Worm (Caenorhabditis elegans) whole organism, L4 larva: Measurements from ENCODE around the gene lron-13.

ENCODE experiments used
- D1046.2 ChIP-seq: fragments of 200-800 bp; sonication (Bioruptor generic); IDR thresholded peaks from 2 replicates; pipeline ENCODE4 v1.3.6; 2022; ENCODE audit warnings: missing genetic modification characterization, missing compliant biosample characterization
- F10B5.3 ChIP-seq: sonication (generic microtip); optimal IDR thresholded peaks from 2 replicates; lab custom pipeline; 2016; ENCODE audit warnings: mild to moderate bottlenecking, missing genetic modification characterization, missing compliant biosample characterization
- R02D3.7 ChIP-seq: fragments of 150-350 bp; sonication (generic microtip); optimal IDR thresholded peaks from 3 replicates; lab custom pipeline; 2014; ENCODE audit warnings: missing biosample characterization, missing genetic modification characterization
- T26A8.4 ChIP-seq: fragments of 200-800 bp; sonication (Bioruptor generic); IDR thresholded peaks from 2 replicates; pipeline ENCODE4 v1.3.6; 2022; ENCODE audit warnings: missing genetic modification characterization, missing compliant biosample characterization
- ZK337.2 ChIP-seq: fragments of 200-800 bp; sonication (Bioruptor generic); IDR thresholded peaks from 2 replicates; pipeline ENCODE4 v1.3.6; 2022; ENCODE audit warnings: missing genetic modification reagents, missing genetic modification characterization, missing compliant biosample characterization
- aha-1 ChIP-seq: fragments of 150-350 bp; peaks from one replicate; lab custom pipeline; 2014; ENCODE audit warnings: missing biosample characterization, missing genetic modification characterization
- ama-1 ChIP-seq: fragments of 150-350 bp; optimal IDR thresholded peaks from 2 replicates; lab custom pipeline; 2014; ENCODE audit warnings: inconsistent platforms, mixed read lengths
- ceh-20 ChIP-seq: fragments of 200-800 bp; sonication (Bioruptor generic); IDR thresholded peaks from 2 replicates; pipeline ENCODE4 v1.3.6; 2022; ENCODE audit warnings: missing genetic modification reagents, missing genetic modification characterization, missing compliant biosample characterization
- ceh-28 ChIP-seq: fragments of 150-350 bp; optimal IDR thresholded peaks from 2 replicates; lab custom pipeline; 2014; ENCODE audit warnings: missing biosample characterization, missing genetic modification reagents, missing genetic modification characterization
- ces-1 ChIP-seq: fragments of 150-350 bp; sonication (generic microtip); optimal IDR thresholded peaks from 4 replicates; lab custom pipeline; 2014; ENCODE audit warnings: missing biosample characterization, missing genetic modification reagents, missing genetic modification characterization
- cey-2 ChIP-seq: sonication (generic microtip); optimal IDR thresholded peaks from 3 replicates; lab custom pipeline; 2017; ENCODE audit warnings: missing genetic modification characterization, mild to moderate bottlenecking, missing compliant biosample characterization, antibody characterized with exemption, borderline replicate concordance; ENCODE audit not compliant: insufficient read depth
- ctbp-1 ChIP-seq: fragments of 200-800 bp; sonication (Bioruptor generic); IDR thresholded peaks from 2 replicates; pipeline ENCODE4 v1.3.6; 2022; ENCODE audit warnings: missing genetic modification reagents, missing genetic modification characterization, missing compliant biosample characterization
- daf-19 ChIP-seq: fragments of 200-800 bp; sonication (Bioruptor generic); conservative IDR thresholded peaks from 2 replicates; pipeline ENCODE4 v1.3.6; 2022; ENCODE audit warnings: missing genetic modification characterization, missing compliant biosample characterization
- daf-8 ChIP-seq: fragments of 200-800 bp; sonication (Bioruptor generic); IDR thresholded peaks from 2 replicates; pipeline ENCODE4 v1.3.6; 2022; ENCODE audit warnings: missing genetic modification characterization, missing compliant biosample characterization
- dmd-8 ChIP-seq: fragments of 200-800 bp; sonication (Bioruptor generic); IDR thresholded peaks from 2 replicates; pipeline ENCODE4 v1.3.6; 2022; ENCODE audit warnings: missing genetic modification characterization, missing compliant biosample characterization
- dmd-9 ChIP-seq: fragments of 200-800 bp; sonication (Bioruptor generic); IDR thresholded peaks from 2 replicates; pipeline ENCODE4 v1.3.6; 2022; ENCODE audit warnings: missing genetic modification reagents, missing genetic modification characterization, missing compliant biosample characterization
- dpl-1 ChIP-seq: fragments of 150-350 bp; optimal IDR thresholded peaks from 2 replicates; lab custom pipeline; 2014; ENCODE audit warnings: missing biosample characterization, missing genetic modification reagents, missing genetic modification characterization
- dve-1 ChIP-seq: sonication (generic microtip); optimal IDR thresholded peaks from 2 replicates; lab custom pipeline; 2017; ENCODE audit warnings: antibody characterized with exemption, mild to moderate bottlenecking, missing genetic modification characterization, missing compliant biosample characterization; ENCODE audit not compliant: insufficient read depth
- fkh-10 ChIP-seq: fragments of 150-350 bp; optimal IDR thresholded peaks from 2 replicates; lab custom pipeline; 2014; ENCODE audit warnings: missing biosample characterization, missing genetic modification reagents, missing genetic modification characterization
- fos-1 ChIP-seq: fragments of 150-350 bp; optimal IDR thresholded peaks from 2 replicates; lab custom pipeline; 2014; ENCODE audit warnings: missing biosample characterization, missing genetic modification characterization
- hlh-11 ChIP-seq: fragments of 200-800 bp; sonication (Bioruptor generic); optimal IDR thresholded peaks from 2 replicates; lab custom pipeline; 2018; ENCODE audit warnings: mild to moderate bottlenecking, missing genetic modification characterization, missing compliant biosample characterization
- hlh-30 ChIP-seq: sonication (generic microtip); optimal IDR thresholded peaks from 2 replicates; lab custom pipeline; 2017; ENCODE audit warnings: antibody characterized with exemption, mild to moderate bottlenecking, missing genetic modification characterization, missing compliant biosample characterization; ENCODE audit not compliant: insufficient read depth
- lin-15B ChIP-seq: fragments of 150-350 bp; sonication (generic microtip); optimal IDR thresholded peaks from 3 replicates; lab custom pipeline; 2014; ENCODE audit warnings: missing biosample characterization, missing genetic modification characterization
- lsy-2 ChIP-seq, 2 experiments: fragments of 150-350 bp in 1 of 2; sonication (generic microtip) in 1 of 2; optimal IDR thresholded peaks; 2 replicates each; lab custom pipeline; 2014 to 2017; ENCODE audit warnings: missing biosample characterization in 2 of 2, missing genetic modification characterization in 2 of 2
- madf-9 ChIP-seq: fragments of 200-800 bp; sonication (Bioruptor generic); conservative IDR thresholded peaks from 2 replicates; pipeline ENCODE4 v1.3.6; 2022; ENCODE audit warnings: missing genetic modification reagents, missing genetic modification characterization, missing compliant biosample characterization
- mep-1 ChIP-seq: fragments of 150-350 bp; sonication (generic microtip); optimal IDR thresholded peaks from 3 replicates; lab custom pipeline; 2014; ENCODE audit warnings: missing biosample characterization, missing genetic modification characterization
- nhr-11 ChIP-seq: fragments of 150-350 bp; optimal IDR thresholded peaks from 2 replicates; lab custom pipeline; 2014; ENCODE audit warnings: missing biosample characterization, missing genetic modification characterization
- nhr-237 ChIP-seq: sonication (generic microtip); optimal IDR thresholded peaks from 2 replicates; lab custom pipeline; 2017; ENCODE audit warnings: missing biosample characterization, missing genetic modification characterization
- nhr-28 ChIP-seq: fragments of 150-350 bp; optimal IDR thresholded peaks from 2 replicates; lab custom pipeline; 2014; ENCODE audit warnings: missing biosample characterization, missing genetic modification characterization
- nhr-6 ChIP-seq: fragments of 150-350 bp; optimal IDR thresholded peaks from 2 replicates; lab custom pipeline; 2014; ENCODE audit warnings: missing biosample characterization, missing genetic modification characterization
- nhr-77 ChIP-seq: fragments of 150-350 bp; optimal IDR thresholded peaks from 2 replicates; lab custom pipeline; 2014; ENCODE audit warnings: missing biosample characterization, missing genetic modification characterization
- rbr-2 ChIP-seq: sonication (generic microtip); optimal IDR thresholded peaks from 2 replicates; lab custom pipeline; 2016; ENCODE audit warnings: missing genotype, missing genetic modification characterization, missing compliant biosample characterization
- saeg-2 ChIP-seq: fragments of 200-800 bp; sonication (Bioruptor generic); IDR thresholded peaks from 2 replicates; pipeline ENCODE4 v1.3.6; 2022; ENCODE audit warnings: missing genetic modification reagents, missing genetic modification characterization, missing compliant biosample characterization
- sdz-12 ChIP-seq: fragments of 200-800 bp; sonication (Bioruptor generic); optimal IDR thresholded peaks from 2 replicates; lab custom pipeline; 2018; ENCODE audit warnings: mild to moderate bottlenecking, missing genetic modification characterization, missing compliant biosample characterization
- set-16 ChIP-seq: fragments of 200-800 bp; sonication (Bioruptor generic); IDR thresholded peaks from 2 replicates; pipeline ENCODE4 v1.3.6; 2022; ENCODE audit warnings: missing genetic modification reagents, missing genetic modification characterization, missing compliant biosample characterization
- snpc-1.2 ChIP-seq: fragments of 200-800 bp; sonication (Bioruptor generic); IDR thresholded peaks from 2 replicates; pipeline ENCODE4 v1.3.6; 2022; ENCODE audit warnings: missing genetic modification reagents, missing genetic modification characterization, missing compliant biosample characterization
- spr-1 ChIP-seq: sonication (generic microtip); optimal IDR thresholded peaks from 2 replicates; lab custom pipeline; 2016; ENCODE audit warnings: mild to moderate bottlenecking, missing genetic modification characterization, missing compliant biosample characterization
- spr-3 ChIP-seq: fragments of 200-800 bp; sonication (Bioruptor generic); optimal IDR thresholded peaks from 2 replicates; lab custom pipeline; 2018; ENCODE audit warnings: mild to moderate bottlenecking, missing genetic modification characterization, missing compliant biosample characterization
- tra-1 ChIP-seq: fragments of 200-800 bp; sonication (Bioruptor generic); IDR thresholded peaks from 2 replicates; pipeline ENCODE4 v1.3.6; 2022; ENCODE audit warnings: missing genetic modification reagents, missing genetic modification characterization, missing compliant biosample characterization
- unc-39 ChIP-seq: sonication (generic microtip); optimal IDR thresholded peaks from 2 replicates; lab custom pipeline; 2017; ENCODE audit warnings: missing biosample characterization, missing genetic modification characterization
- unc-62 ChIP-seq, 3 experiments: fragments of 150-350 bp in 1 of 3; sonication (generic microtip); optimal IDR thresholded peaks in 2 of 3; peaks in 1 of 3; 1 replicate in 1 of 3; 2 replicates in 2 of 3; lab custom pipeline; 2014 to 2017; ENCODE audit warnings: missing biosample characterization in 3 of 3, missing genetic modification characterization in 3 of 3, missing genetic modification reagents in 3 of 3, missing genotype in 1 of 3
- zag-1 ChIP-seq: fragments of 150-350 bp; optimal IDR thresholded peaks from 2 replicates; lab custom pipeline; 2014; ENCODE audit warnings: missing biosample characterization, missing genetic modification characterization
- zip-2 ChIP-seq: fragments of 150-350 bp; optimal IDR thresholded peaks from 2 replicates; lab custom pipeline; 2014; ENCODE audit warnings: missing biosample characterization, missing genetic modification characterization

The lron-13 gene

ce11 chrIII:13561233-13561632 lies 34.0 kb downstream of the lron-13 start:
- no peak for TF ChIP-seq fos-1 (tag; lab: Kevin White, UChicago)
- TF ChIP-seq aha-1, result peak; percentile 2
- TF ChIP-seq, all 104 proteins: peak for 1

ce11 chrIII:13563000-13563522 lies 35.8 kb downstream of the lron-13 start, which contains the start of gene T05D4.2:
TSS of gene T05D4.2 (minus strand) at chrIII:13563082.
- TF ChIP-seq D1046.2 (0 out of 2 replicates have a peak, but pooled peaks have one; percentile 23), ama-1 (lab: Kevin White, UChicago) (peak; percentile 57), hlh-11 (tag; lab: Kevin White, UChicago) (peak; percentile 11), snpc-1.2 (GFP tag; lab: Robert Waterston, UW) (no peak), nhr-237 (tag; lab: Kevin White, UChicago) (no peak), daf-19 (GFP tag; lab: Robert Waterston, UW) (0 out of 2 replicates have a peak, but pooled peaks have one; percentile 49), lsy-2 (tag; optimal IDR thresholded peaks at IDR 0.05; lab: Kevin White, UChicago) (peak in 1 of 2 experiments; percentile 59), ctbp-1 (GFP tag; lab: Robert Waterston, UW) (0 out of 2 replicates have a peak, but pooled peaks have one; percentile 39), ZK337.2 (GFP tag; lab: Robert Waterston, UW) (no peak), mep-1 (peak; percentile 8), tra-1 (GFP tag; lab: Robert Waterston, UW) (no peak), unc-62 (GFP tag; optimal IDR thresholded peaks at IDR 0.05 in 1 of 2; lab: Kevin White, UChicago) (peak in 1 of 2 experiments; percentile 97), unc-62 (tag; optimal IDR thresholded peaks at IDR 0.05; lab: Kevin White, UChicago) (no peak), nhr-11 (tag; lab: Kevin White, UChicago) (no peak), zag-1 (tag; lab: Kevin White, UChicago) (no peak), F10B5.3 (tag; lab: Kevin White, UChicago) (no peak)

- TF ChIP-seq unc-39 (tag; lab: Kevin White, UChicago), result no peak
- peak; percentile 84 for TF ChIP-seq set-16 (GFP tag; lab: Robert Waterston, UW)
- TF ChIP-seq F10B5.3 (tag; lab: Kevin White, UChicago), result no peak
- no peak for TF ChIP-seq nhr-11 (tag; lab: Kevin White, UChicago)
- TF ChIP-seq nhr-237 (tag; lab: Kevin White, UChicago), result no peak
- TF ChIP-seq ctbp-1 (GFP tag; lab: Robert Waterston, UW), result 0 out of 2 replicates have a peak, but pooled peaks have one; percentile 49
- no peak for TF ChIP-seq R02D3.7 (tag; lab: Kevin White, UChicago)
- no peak for TF ChIP-seq spr-3 (GFP tag; lab: Kevin White, UChicago)
- TF ChIP-seq T26A8.4 (GFP tag; lab: Robert Waterston, UW), result no peak
- TF ChIP-seq ama-1 (lab: Kevin White, UChicago), result no peak
- no peak for TF ChIP-seq daf-19 (GFP tag; lab: Robert Waterston, UW)
- TF ChIP-seq nhr-6 (tag; lab: Kevin White, UChicago), result no peak
- TF ChIP-seq dmd-9 (GFP tag; lab: Robert Waterston, UW), result no peak
Observed at ce11 chrIII:13563583-13563982, 36.3 kb downstream of the lron-13 start.

- TF ChIP-seq hlh-30 (peak; percentile 4), nhr-77 (tag; lab: Kevin White, UChicago) (no peak), saeg-2 (GFP tag; lab: Robert Waterston, UW) (no peak), hlh-11 (tag; lab: Kevin White, UChicago) (peak; percentile 11), dpl-1 (GFP tag; lab: Kevin White, UChicago) (no peak), zip-2 (no peak), zag-1 (tag; lab: Kevin White, UChicago) (no peak), dmd-9 (GFP tag; lab: Robert Waterston, UW) (no peak), ZK337.2 (GFP tag; lab: Robert Waterston, UW) (no peak), fkh-10 (GFP tag; lab: Kevin White, UChicago) (peak; percentile 36), tra-1 (GFP tag; lab: Robert Waterston, UW) (no peak), cey-2 (no peak), ces-1 (GFP tag; lab: Kevin White, UChicago) (peak; percentile 76), rbr-2 (tag; lab: Kevin White, UChicago) (peak; percentile 27), ceh-20 (GFP tag; lab: Robert Waterston, UW) (no peak), madf-9 (GFP tag; lab: Robert Waterston, UW) (no peak), lin-15B (tag; lab: Kevin White, UChicago) (no peak), spr-1 (tag; lab: Kevin White, UChicago) (no peak), sdz-12 (GFP tag; lab: Kevin White, UChicago) (no peak), dve-1 (tag; lab: Kevin White, UChicago) (no peak), daf-8 (GFP tag; lab: Robert Waterston, UW) (no peak), T26A8.4 (GFP tag; lab: Robert Waterston, UW) (no peak), nhr-28 (tag; lab: Kevin White, UChicago) (no peak), set-16 (GFP tag; lab: Robert Waterston, UW) (peak; percentile 80), ceh-28 (tag; lab: Kevin White, UChicago) (no peak), dmd-8 (GFP tag; lab: Robert Waterston, UW) (no peak)
Observed at ce11 chrIII:13564929-13565328, 37.7 kb downstream of the lron-13 start, which contains the start of gene aldo-1. TSS of gene aldo-1 (minus strand) at chrIII:13564937.
